Fruit fly (Drosophila melanogaster): ENCODE measurements around the gene Sytalpha.

DNA sequence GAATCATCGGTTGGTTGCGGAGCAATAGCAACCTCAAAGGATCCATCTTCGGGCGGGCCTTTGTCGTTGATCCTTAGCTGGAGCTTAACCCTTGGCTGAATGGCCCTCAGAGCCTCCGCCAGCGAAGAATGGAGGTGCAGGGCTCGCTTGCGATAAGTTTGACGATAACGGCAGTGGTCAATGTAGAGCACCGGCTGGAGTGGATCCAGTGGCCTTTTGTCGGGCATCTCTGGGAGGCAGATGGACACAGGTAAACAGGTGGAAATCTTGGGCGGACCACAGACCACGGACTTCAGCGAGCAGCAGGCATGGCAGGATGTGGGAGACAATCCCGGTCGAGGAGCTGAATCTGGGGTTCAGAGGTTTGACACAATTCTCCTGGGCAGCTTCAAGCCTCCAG is 33.9 kb downstream of the Sytalpha start, which contains the start of gene CG15147:
- TF ChIP-seq CG6175 (GFP tag; IDR thresholded peaks at IDR 0.05) (no peak), Sox102F (GFP tag; optimal IDR thresholded peaks at IDR 0.05) (no peak), Elba2 (GFP tag; optimal IDR thresholded peaks at IDR 0.05) (no peak), ind (GFP tag; optimal IDR thresholded peaks at IDR 0.05) (no peak), CG4404 (GFP tag; IDR thresholded peaks at IDR 0.05) (no peak), CG9932 (GFP tag; IDR thresholded peaks at IDR 0.05) (no peak), cwo (GFP tag; optimal IDR thresholded peaks at IDR 0.05) (no peak)

Data from whole organism, embryonic.